Fruit fly (Drosophila melanogaster): Measurements from ENCODE around the gene Acsf3.

Acsf3 gene

DNA sequence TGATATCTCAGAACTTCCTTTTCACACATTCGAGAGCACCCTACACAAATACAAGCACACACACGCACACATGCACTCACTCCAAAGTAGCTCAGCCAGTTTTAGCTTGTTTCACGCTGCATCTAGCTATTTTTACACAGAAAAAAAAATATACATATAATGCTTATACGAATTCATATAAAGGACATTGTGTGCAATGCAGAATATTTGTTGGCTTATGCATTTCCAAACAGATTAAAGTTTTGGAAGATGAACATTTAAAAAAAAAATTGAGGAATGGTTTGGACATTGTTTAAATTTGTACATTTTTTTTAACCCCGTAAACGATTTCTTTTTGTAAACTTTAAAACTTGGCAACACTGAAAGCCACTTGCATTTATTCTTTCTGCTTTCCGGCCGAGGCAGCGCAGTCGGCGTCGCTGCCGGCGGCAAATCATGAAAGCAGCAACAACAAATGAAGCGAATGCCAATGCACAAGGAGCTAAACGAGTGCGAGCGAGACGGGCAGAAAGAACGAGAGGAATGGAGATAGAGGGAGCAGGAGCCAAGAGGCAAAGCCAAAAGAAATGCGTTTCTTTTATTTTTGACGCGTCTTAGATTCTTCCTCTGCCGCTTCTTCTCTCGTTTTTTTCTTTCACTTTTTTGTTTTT is 9.7 kb upstream of the Acsf3 start (continued):
- TF ChIP-seq p53 (GFP tag; optimal IDR thresholded peaks at IDR 0.05) = peak; percentile 9
- TF ChIP-seq Tbp (GFP tag; optimal IDR thresholded peaks at IDR 0.05) = no peak
- peak; percentile 70 for TF ChIP-seq CG4404 (GFP tag; IDR thresholded peaks at IDR 0.05)
- TF ChIP-seq CG17612 (GFP tag; IDR thresholded peaks at IDR 0.05) = no peak
- TF ChIP-seq CG4820 (GFP tag; optimal IDR thresholded peaks at IDR 0.05) = peak; percentile 84
- peak; percentile 85 for TF ChIP-seq zfh1 (GFP tag; IDR thresholded peaks at IDR 0.05)
- peak; percentile 85 for TF ChIP-seq tio (GFP tag; optimal IDR thresholded peaks at IDR 0.05)
- no peak for TF ChIP-seq C15 (GFP tag; IDR thresholded peaks at IDR 0.05)
- no peak for TF ChIP-seq ato (GFP tag; IDR thresholded peaks at IDR 0.05; ENCODE audit: partially characterized antibody)
- no peak for TF ChIP-seq ro (GFP tag; IDR thresholded peaks at IDR 0.05)
- TF ChIP-seq D (optimal IDR thresholded peaks at IDR 0.05) = no peak
- TF ChIP-seq D (GFP tag; optimal IDR thresholded peaks at IDR 0.05) = peak; percentile 84
- peak; percentile 67 for TF ChIP-seq CG10654 (GFP tag; optimal IDR thresholded peaks at IDR 0.05)
- TF ChIP-seq CG9797 (GFP tag; optimal IDR thresholded peaks at IDR 0.05) = no peak
- peak; percentile 78 for TF ChIP-seq croc (GFP tag; conservative IDR thresholded peaks at IDR 0.05)
- TF ChIP-seq Hr39 (optimal IDR thresholded peaks at IDR 0.05) = no peak
- no peak for TF ChIP-seq Hmx (GFP tag; optimal IDR thresholded peaks at IDR 0.05)
- TF ChIP-seq hth (optimal IDR thresholded peaks at IDR 0.05) = no peak
- TF ChIP-seq Mad (GFP tag; optimal IDR thresholded peaks at IDR 0.05) = peak; percentile 54
- TF ChIP-seq Ets65A (GFP tag) = peak; percentile 92
- TF ChIP-seq CG42726 (GFP tag; IDR thresholded peaks at IDR 0.05; ENCODE audit: partially characterized antibody) = no peak
- TF ChIP-seq luna (GFP tag; optimal IDR thresholded peaks at IDR 0.05) = no peak
- peak; percentile 44 for TF ChIP-seq Dad (GFP tag; optimal IDR thresholded peaks at IDR 0.05)
- peak; percentile 54; the same call in 2 of the 3 replicates for TF ChIP-seq CG7357 (GFP tag; IDR thresholded peaks at IDR 0.05)
- TF ChIP-seq B-H1 (GFP tag; IDR thresholded peaks at IDR 0.05) = peak; percentile 32; the same call in 1 of the 3 replicates
- peak; percentile 38 for TF ChIP-seq bab2 (GFP tag; optimal IDR thresholded peaks at IDR 0.05)
- TF ChIP-seq mam (GFP tag; optimal IDR thresholded peaks at IDR 0.05) = peak; percentile 15
- TF ChIP-seq CG11560 (tag; IDR thresholded peaks at IDR 0.05) = no peak
- peak; percentile 77 for TF ChIP-seq CG6813 (GFP tag; optimal IDR thresholded peaks at IDR 0.05)
- TF ChIP-seq Poxn (GFP tag; IDR thresholded peaks at IDR 0.05) = no peak
- TF ChIP-seq toy (GFP tag; IDR thresholded peaks at IDR 0.05) = no peak
- TF ChIP-seq Sry-δ (GFP tag; optimal IDR thresholded peaks at IDR 0.05) = peak; percentile 23
- TF ChIP-seq CG9876 (GFP tag; optimal IDR thresholded peaks at IDR 0.05) = no peak
- peak; percentile 55 for TF ChIP-seq CG12659 (GFP tag; optimal IDR thresholded peaks at IDR 0.05)
- no peak; the same call in 1 of the 2 replicates for TF ChIP-seq CG32532 (GFP tag; IDR thresholded peaks at IDR 0.05)
- TF ChIP-seq slou (GFP tag; optimal IDR thresholded peaks at IDR 0.05) = no peak
- TF ChIP-seq ap (GFP tag; IDR thresholded peaks at IDR 0.05) = 0 out of 2 replicates have a peak, but pooled peaks have one; percentile 47
- TF ChIP-seq chinmo (GFP tag; IDR thresholded peaks at IDR 0.05; ENCODE audit: partially characterized antibody) = no peak
- no peak for TF ChIP-seq Fer2 (tag; optimal IDR thresholded peaks at IDR 0.05)
- TF ChIP-seq Bgb (GFP tag; IDR thresholded peaks at IDR 0.05; ENCODE audit: partially characterized antibody) = no peak
- 0 out of 2 replicates have a peak, but pooled peaks have one; percentile 26 for TF ChIP-seq CG7372 (GFP tag; IDR thresholded peaks at IDR 0.05)
- TF ChIP-seq ranshi (GFP tag; IDR thresholded peaks at IDR 0.05) = no peak; the same call in 1 of the 2 replicates
- TF ChIP-seq ara (GFP tag; IDR thresholded peaks at IDR 0.05) = peak; percentile 84
- peak; percentile 70 for TF ChIP-seq jumu (GFP tag; optimal IDR thresholded peaks at IDR 0.05)
- TF ChIP-seq Usf (GFP tag; optimal IDR thresholded peaks at IDR 0.05) = peak; percentile 59
- TF ChIP-seq Antp (GFP tag; optimal IDR thresholded peaks at IDR 0.05) = peak; percentile 60
- TF ChIP-seq sug (tag; optimal IDR thresholded peaks at IDR 0.05) = no peak
- no peak for TF ChIP-seq Dp (GFP tag; optimal IDR thresholded peaks at IDR 0.05)
- TF ChIP-seq yki (optimal IDR thresholded peaks at IDR 0.05) = no peak
- peak; percentile 34 for TF ChIP-seq CG7786 (GFP tag; optimal IDR thresholded peaks at IDR 0.05)
- TF ChIP-seq CG17328 (GFP tag; IDR thresholded peaks at IDR 0.05) = peak; percentile 74
- TF ChIP-seq jigr1 (GFP tag; IDR thresholded peaks at IDR 0.05) = peak; percentile 13; the same call in 1 of the 3 replicates
- no peak for TF ChIP-seq Optix (GFP tag; IDR thresholded peaks at IDR 0.05)
